Worm (Caenorhabditis elegans) whole organism, midembryonic: Measurements from ENCODE around the gene T09B9.3.

Experiments used
- T22C8.4 ChIP-seq: fragments of 200-800 bp; sonication (Bioruptor generic); IDR thresholded peaks from 2 replicates; pipeline ENCODE4 v1.3.6; 2022; ENCODE audit warnings: missing genetic modification characterization, missing compliant biosample characterization
- cog-1 ChIP-seq: sonication (generic microtip); optimal IDR thresholded peaks from 2 replicates; lab custom pipeline; 2016; ENCODE audit warnings: missing genetic modification characterization, missing compliant biosample characterization
- flt-1 ChIP-seq: fragments of 200-800 bp; sonication (Bioruptor generic); IDR thresholded peaks from 2 replicates; pipeline ENCODE4 v1.3.6; 2022; ENCODE audit warnings: missing genetic modification characterization, missing compliant biosample characterization
- klf-2 ChIP-seq: fragments of 200-800 bp; sonication (Bioruptor generic); conservative IDR thresholded peaks from 2 replicates; pipeline ENCODE4 v1.3.6; 2022; ENCODE audit warnings: missing genetic modification reagents, missing genetic modification characterization, missing compliant biosample characterization
- med-1 ChIP-seq: sonication (generic microtip); optimal IDR thresholded peaks from 2 replicates; lab custom pipeline; 2017; ENCODE audit warnings: missing genetic modification characterization, mild to moderate bottlenecking, missing compliant biosample characterization, antibody characterized with exemption, missing genetic modification reagents; ENCODE audit not compliant: insufficient read depth
- ref-1 ChIP-seq: fragments of 200-800 bp; sonication (Bioruptor generic); conservative IDR thresholded peaks from 2 replicates; pipeline ENCODE4 v1.3.6; 2022; ENCODE audit warnings: missing genetic modification reagents, missing genetic modification characterization, missing compliant biosample characterization
- tab-1 ChIP-seq: fragments of 200-800 bp; sonication (Bioruptor generic); IDR thresholded peaks from 2 replicates; pipeline ENCODE4 v1.3.6; 2022; ENCODE audit warnings: missing genetic modification characterization, missing compliant biosample characterization
- ztf-23 ChIP-seq: fragments of 200-800 bp; sonication (Bioruptor generic); IDR thresholded peaks from 2 replicates; pipeline ENCODE4 v1.3.6; 2022; ENCODE audit warnings: missing genetic modification reagents, missing genetic modification characterization, missing compliant biosample characterization
- ztf-29 ChIP-seq: fragments of 200-800 bp; sonication (Bioruptor generic); IDR thresholded peaks from 2 replicates; pipeline ENCODE4 v1.3.6; 2022; ENCODE audit warnings: missing genetic modification reagents, missing genetic modification characterization, missing compliant biosample characterization

Gene T09B9.3

ce11 chrX:9742058-9742457, 19.1 kb downstream of the T09B9.3 start:
- TF ChIP-seq med-1 (GFP tag; lab: Kevin White, UChicago) = no peak
- TF ChIP-seq flt-1 (GFP tag; lab: Robert Waterston, UW) = no peak
- TF ChIP-seq T22C8.4 (GFP tag; lab: Robert Waterston, UW) = no peak
- no peak for TF ChIP-seq ztf-29 (GFP tag; lab: Robert Waterston, UW)
- no peak for TF ChIP-seq cog-1 (tag; lab: Kevin White, UChicago)
- no peak for TF ChIP-seq ref-1
- no peak for TF ChIP-seq klf-2 (GFP tag; lab: Robert Waterston, UW)
- TF ChIP-seq ztf-23 = no peak
- TF ChIP-seq tab-1 (GFP tag; lab: Robert Waterston, UW) = no peak

ce11 chrX:9737730-9738129, 23.4 kb downstream of the T09B9.3 start, which contains the start of gene F15G9.5:
F15G9.5 (minus strand) TSS chrX:9737888.
- 0 out of 2 replicates have a peak, but pooled peaks have one; percentile 35 for TF ChIP-seq flt-1 (GFP tag; lab: Robert Waterston, UW)
- TF ChIP-seq ztf-23 = 0 out of 2 replicates have a peak, but pooled peaks have one; percentile 48
- TF ChIP-seq T22C8.4 (GFP tag; lab: Robert Waterston, UW) = no peak

ce11 chrX:9735479-9735878, 25.7 kb downstream of the T09B9.3 start:
- no peak for TF ChIP-seq T22C8.4 (GFP tag; lab: Robert Waterston, UW)

ce11 chrX:9719070-9719469, 42.1 kb downstream of the T09B9.3 start:
- no peak for TF ChIP-seq ref-1
- no peak for TF ChIP-seq ztf-23
- no peak for TF ChIP-seq klf-2 (GFP tag; lab: Robert Waterston, UW)
- no peak for TF ChIP-seq tab-1 (GFP tag; lab: Robert Waterston, UW)
- no peak for TF ChIP-seq ztf-29 (GFP tag; lab: Robert Waterston, UW)
- TF ChIP-seq med-1 (GFP tag; lab: Kevin White, UChicago) = no peak
- TF ChIP-seq T22C8.4 (GFP tag; lab: Robert Waterston, UW) = no peak
- no peak for TF ChIP-seq flt-1 (GFP tag; lab: Robert Waterston, UW)
- TF ChIP-seq cog-1 (tag; lab: Kevin White, UChicago) = no peak

ce11 chrX:9717265-9717664, 43.9 kb downstream of the T09B9.3 start, which contains the start of gene him-4:
him-4 (plus strand) TSS chrX:9717565.
- no peak for TF ChIP-seq klf-2 (GFP tag; lab: Robert Waterston, UW)

ce11 chrX:9713613-9714012, 47.6 kb downstream of the T09B9.3 start, which contains the start of gene F15G9.2:
F15G9.2 (minus strand) TSS chrX:9713713.
- no peak for TF ChIP-seq ref-1
- no peak for TF ChIP-seq ztf-23
- no peak for TF ChIP-seq T22C8.4 (GFP tag; lab: Robert Waterston, UW)
- no peak for TF ChIP-seq med-1 (GFP tag; lab: Kevin White, UChicago)
- no peak for TF ChIP-seq tab-1 (GFP tag; lab: Robert Waterston, UW)
- TF ChIP-seq klf-2 (GFP tag; lab: Robert Waterston, UW) = no peak
- no peak for TF ChIP-seq cog-1 (tag; lab: Kevin White, UChicago)
- no peak for TF ChIP-seq flt-1 (GFP tag; lab: Robert Waterston, UW)
- TF ChIP-seq ztf-29 (GFP tag; lab: Robert Waterston, UW) = no peak

ce11 chrX:9709462-9709861, 51.7 kb downstream of the T09B9.3 start, which contains the start of gene F15G9.6:
F15G9.6 (plus strand) TSS chrX:9709762.
- TF ChIP-seq ref-1 (no peak), cog-1 (tag; lab: Kevin White, UChicago) (no peak), ztf-23 (no peak), klf-2 (GFP tag; lab: Robert Waterston, UW) (no peak), med-1 (GFP tag; lab: Kevin White, UChicago) (no peak), tab-1 (GFP tag; lab: Robert Waterston, UW) (no peak), ztf-29 (GFP tag; lab: Robert Waterston, UW) (no peak), T22C8.4 (GFP tag; lab: Robert Waterston, UW) (no peak), flt-1 (GFP tag; lab: Robert Waterston, UW) (no peak)
